Fruit fly (Drosophila melanogaster) whole organism, prepupa: ENCODE measurements around the gene Nuak.

ENCODE experiments used
- Blimp-1 ChIP-seq: fragments of 200-800 bp; sonication (Bioruptor generic); optimal IDR thresholded peaks from 3 replicates; lab custom pipeline; 2017; ENCODE audit warnings: missing biosample characterization, missing genetic modification characterization, mild to moderate bottlenecking, moderate library complexity, missing genetic modification reagents
- CG11294 ChIP-seq: fragments of 200-800 bp; sonication (Bioruptor generic); IDR thresholded peaks from 2 replicates; pipeline ENCODE4 v1.3.6; 2022; ENCODE audit warnings: missing biosample characterization, missing genetic modification characterization
- CG11762 ChIP-seq: fragments of 200-800 bp; sonication (Bioruptor generic); optimal IDR thresholded peaks from 3 replicates; lab custom pipeline; 2016; ENCODE audit warnings: missing biosample characterization, missing genetic modification characterization; ENCODE audit not compliant: insufficient read depth
- CG11902 ChIP-seq: fragments of 200-800 bp; sonication (Bioruptor generic); optimal IDR thresholded peaks from 3 replicates; lab custom pipeline; 2016; ENCODE audit warnings: missing biosample characterization, missing genetic modification characterization
- CG15336 ChIP-seq: fragments of 200-800 bp; sonication (Bioruptor generic); IDR thresholded peaks from 2 replicates; pipeline ENCODE4 v1.3.6; 2022; ENCODE audit warnings: missing biosample characterization, missing genetic modification characterization
- CG1621 ChIP-seq: fragments of 200-800 bp; sonication (Bioruptor generic); optimal IDR thresholded peaks from 3 replicates; lab custom pipeline; 2018; ENCODE audit warnings: missing biosample characterization, mild to moderate bottlenecking, missing genetic modification characterization
- CG16779 ChIP-seq: fragments of 200-800 bp; sonication (Bioruptor generic); optimal IDR thresholded peaks from 3 replicates; lab custom pipeline; 2017; ENCODE audit warnings: missing biosample characterization, mild to moderate bottlenecking, missing genetic modification characterization
- CG3032 ChIP-seq: fragments of 200-800 bp; optimal IDR thresholded peaks from 2 replicates; lab custom pipeline; 2019; ENCODE audit warnings: missing biosample characterization, mild to moderate bottlenecking, missing genetic modification characterization, moderate library complexity
- CG31627 ChIP-seq: fragments of 200-800 bp; sonication (Bioruptor generic); optimal IDR thresholded peaks from 3 replicates; lab custom pipeline; 2016; ENCODE audit warnings: missing biosample characterization, missing genetic modification characterization
- CG32006 ChIP-seq: fragments of 200-800 bp; sonication (Bioruptor generic); optimal IDR thresholded peaks from 3 replicates; lab custom pipeline; 2017; ENCODE audit warnings: missing biosample characterization, mild to moderate bottlenecking, missing genetic modification characterization
- CG34406 ChIP-seq: fragments of 200-800 bp; sonication (Bioruptor generic); optimal IDR thresholded peaks from 3 replicates; lab custom pipeline; 2016; ENCODE audit warnings: missing biosample characterization, missing genetic modification characterization
- CG3919 ChIP-seq: fragments of 200-800 bp; sonication (Bioruptor generic); optimal IDR thresholded peaks from 3 replicates; lab custom pipeline; 2016; ENCODE audit warnings: missing biosample characterization, missing genetic modification characterization
- CG4318 ChIP-seq: fragments of 200-800 bp; sonication (Bioruptor generic); optimal IDR thresholded peaks from 3 replicates; lab custom pipeline; 2017; ENCODE audit warnings: missing biosample characterization, mild to moderate bottlenecking, missing genetic modification characterization
- CG6163 ChIP-seq: fragments of 200-800 bp; sonication (Bioruptor generic); IDR thresholded peaks from 3 replicates; pipeline ENCODE4 v1.3.6; 2022; ENCODE audit warnings: missing biosample characterization, missing genetic modification characterization
- CG6276 ChIP-seq: fragments of 200-800 bp; sonication (Bioruptor generic); optimal IDR thresholded peaks from 2 replicates; lab custom pipeline; 2017; ENCODE audit warnings: missing biosample characterization, mild to moderate bottlenecking, missing genetic modification characterization
- CG6854 ChIP-seq: fragments of 200-800 bp; sonication (Bioruptor generic); optimal IDR thresholded peaks from 2 replicates; lab custom pipeline; 2017; ENCODE audit warnings: missing biosample characterization, mild to moderate bottlenecking, missing genetic modification characterization
- CG7368 ChIP-seq: fragments of 200-800 bp; sonication (Bioruptor generic); optimal IDR thresholded peaks from 3 replicates; lab custom pipeline; 2016; ENCODE audit warnings: missing biosample characterization, missing genetic modification characterization
- CG8119 ChIP-seq: fragments of 200-800 bp; sonication (Bioruptor generic); IDR thresholded peaks from 3 replicates; pipeline ENCODE4 v1.3.6; 2022; ENCODE audit warnings: missing biosample characterization, missing genetic modification characterization
- Eip75B ChIP-seq: fragments of 200-800 bp; sonication (Bioruptor generic); optimal IDR thresholded peaks from 3 replicates; lab custom pipeline; 2016; ENCODE audit warnings: missing biosample characterization, missing genetic modification characterization
- Eip78C ChIP-seq: fragments of 200-800 bp; sonication (Bioruptor generic); peaks from one replicate; lab custom pipeline; 2016; ENCODE audit warnings: missing biosample characterization, missing genetic modification characterization
- Ets21C ChIP-seq: fragments of 200-800 bp; sonication (Bioruptor generic); optimal IDR thresholded peaks from 3 replicates; lab custom pipeline; 2016; ENCODE audit warnings: missing biosample characterization, missing genetic modification characterization
- Gug ChIP-seq: fragments of 200-800 bp; sonication (Bioruptor generic); IDR thresholded peaks from 2 replicates; pipeline ENCODE4 v1.3.6; 2022; ENCODE audit warnings: missing biosample characterization, missing genetic modification characterization
- Hr38 ChIP-seq: sonication (Bioruptor generic); optimal IDR thresholded peaks from 2 replicates; lab custom pipeline; 2016; ENCODE audit warnings: missing biosample characterization, missing genetic modification characterization
- Hr39 ChIP-seq: fragments of 200-800 bp; sonication (Bioruptor generic); optimal IDR thresholded peaks from 2 replicates; lab custom pipeline; 2016; ENCODE audit warnings: missing biosample characterization, missing genetic modification characterization
- Hr4 ChIP-seq: fragments of 200-800 bp; sonication (Bioruptor generic); optimal IDR thresholded peaks from 3 replicates; lab custom pipeline; 2016; ENCODE audit warnings: missing biosample characterization, missing genetic modification characterization
- Lpt ChIP-seq: fragments of 200-800 bp; sonication (Bioruptor generic); optimal IDR thresholded peaks from 3 replicates; lab custom pipeline; 2016; ENCODE audit warnings: missing biosample characterization, missing genetic modification characterization
- Met ChIP-seq: fragments of 200-800 bp; sonication (Bioruptor generic); optimal IDR thresholded peaks from 3 replicates; lab custom pipeline; 2016; ENCODE audit warnings: missing biosample characterization, missing genetic modification characterization
- OdsH ChIP-seq: fragments of 200-800 bp; sonication (Bioruptor generic); optimal IDR thresholded peaks from 3 replicates; lab custom pipeline; 2016; ENCODE audit warnings: missing biosample characterization, missing genetic modification characterization
- Sox102F ChIP-seq: fragments of 200-800 bp; sonication (Bioruptor generic); optimal IDR thresholded peaks from 2 replicates; lab custom pipeline; 2016; ENCODE audit warnings: missing biosample characterization, mild to moderate bottlenecking, missing genetic modification characterization
- Sox14 ChIP-seq: fragments of 200-800 bp; sonication (Bioruptor generic); optimal IDR thresholded peaks from 3 replicates; lab custom pipeline; 2016; ENCODE audit warnings: missing biosample characterization, missing genetic modification characterization
- Sox15 ChIP-seq: fragments of 200-800 bp; sonication (Bioruptor generic); optimal IDR thresholded peaks from 3 replicates; lab custom pipeline; 2016; ENCODE audit warnings: missing biosample characterization, missing genetic modification characterization
- achi ChIP-seq: fragments of 200-800 bp; sonication (Bioruptor generic); optimal IDR thresholded peaks from 3 replicates; lab custom pipeline; 2016; ENCODE audit warnings: missing biosample characterization, missing genetic modification characterization
- acj6 ChIP-seq: fragments of 200-800 bp; sonication (Bioruptor generic); optimal IDR thresholded peaks from 3 replicates; lab custom pipeline; 2016; ENCODE audit warnings: missing biosample characterization, missing genetic modification characterization
- dsx ChIP-seq: fragments of 200-800 bp; optimal IDR thresholded peaks from 3 replicates; lab custom pipeline; 2019; ENCODE audit warnings: missing biosample characterization, mild to moderate bottlenecking, missing genetic modification characterization, moderate library complexity; ENCODE audit not compliant: poor library complexity, severe bottlenecking
- eg ChIP-seq: fragments of 200-800 bp; sonication (Bioruptor generic); IDR thresholded peaks from 3 replicates; pipeline ENCODE4 v1.3.6; 2022; ENCODE audit warnings: missing biosample characterization, missing genetic modification characterization
- esn ChIP-seq: fragments of 200-800 bp; sonication (Bioruptor generic); optimal IDR thresholded peaks from 2 replicates; lab custom pipeline; 2016; ENCODE audit warnings: missing biosample characterization, mild to moderate bottlenecking, missing genetic modification characterization, moderate library complexity
- fd59A ChIP-seq: fragments of 200-800 bp; sonication (Bioruptor generic); optimal IDR thresholded peaks from 2 replicates; lab custom pipeline; 2017; ENCODE audit warnings: missing biosample characterization, mild to moderate bottlenecking, missing genetic modification characterization, missing genetic modification reagents
- fkh ChIP-seq: fragments of 200-800 bp; sonication (Bioruptor generic); optimal IDR thresholded peaks from 3 replicates; lab custom pipeline; 2017; ENCODE audit warnings: missing biosample characterization, mild to moderate bottlenecking, missing genetic modification characterization, moderate library complexity
- net ChIP-seq: fragments of 200-800 bp; sonication (Bioruptor generic); optimal IDR thresholded peaks from 3 replicates; lab custom pipeline; 2016; ENCODE audit warnings: missing biosample characterization, missing genetic modification characterization
- pdm3 ChIP-seq: fragments of 200-800 bp; sonication (Bioruptor generic); optimal IDR thresholded peaks from 3 replicates; lab custom pipeline; 2016; ENCODE audit warnings: missing biosample characterization, missing genetic modification characterization
- salr ChIP-seq, 2 experiments: fragments of 200-800 bp; sonication (Bioruptor generic); optimal IDR thresholded peaks; 3 replicates each; lab custom pipeline; 2016 to 2018; ENCODE audit warnings: missing biosample characterization in 2 of 2, missing genetic modification characterization in 2 of 2, mild to moderate bottlenecking in 1 of 2
- svp ChIP-seq: fragments of 200-800 bp; sonication (Bioruptor generic); peaks from one replicate; lab custom pipeline; 2016; ENCODE audit warnings: missing biosample characterization, missing genetic modification characterization
- topi ChIP-seq: fragments of 200-800 bp; sonication (Bioruptor generic); optimal IDR thresholded peaks from 3 replicates; lab custom pipeline; 2016; ENCODE audit warnings: missing biosample characterization, missing genetic modification characterization
- vri ChIP-seq: fragments of 200-800 bp; sonication (Bioruptor generic); optimal IDR thresholded peaks from 3 replicates; lab custom pipeline; 2016; ENCODE audit warnings: missing biosample characterization, mild to moderate bottlenecking, missing genetic modification characterization

The Nuak gene

DNA sequence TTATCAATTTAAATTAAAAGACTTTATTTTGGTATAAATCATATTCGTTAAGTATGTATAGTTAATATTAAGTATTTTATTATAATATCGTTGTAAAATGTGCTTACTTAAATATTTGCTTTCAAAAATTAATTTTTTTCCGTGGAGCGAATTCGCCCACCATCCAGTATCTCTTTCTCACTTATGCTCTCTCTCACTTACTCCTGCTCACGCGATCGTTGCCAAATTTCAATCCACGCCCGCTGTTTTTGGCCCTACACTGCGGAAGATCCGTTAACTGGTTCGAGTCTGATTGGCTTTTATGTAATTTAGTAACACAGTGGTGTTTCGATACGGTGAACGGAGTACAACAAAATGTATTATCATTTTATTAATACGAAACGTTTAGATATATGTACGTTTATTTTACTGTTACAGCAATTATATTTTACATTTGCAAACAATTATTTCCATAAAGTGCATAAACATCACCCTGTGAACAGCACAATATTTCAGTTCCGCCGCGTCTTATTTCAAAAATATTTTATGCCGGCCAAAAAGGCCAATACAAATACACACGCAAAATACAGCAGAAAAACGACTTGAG lies 1.5 kb downstream of the Nuak start (continued):
- TF ChIP-seq net (GFP tag; lab: Kevin White, UChicago), result peak; percentile 62
- TF ChIP-seq Eip78C (GFP tag; lab: Kevin White, UChicago), result peak; percentile 90
- peak; percentile 51 for TF ChIP-seq CG6854 (GFP tag; lab: Kevin White, UChicago)
- TF ChIP-seq Sox15 (GFP tag; lab: Kevin White, UChicago), result peak; percentile 19
- TF ChIP-seq CG1621 (tag; lab: Kevin White, UChicago), result peak; percentile 15
- peak; percentile 4 for TF ChIP-seq dsx (GFP tag; lab: Kevin White, UChicago)
- peak; percentile 76 for TF ChIP-seq acj6 (GFP tag; lab: Kevin White, UChicago)
- peak; percentile 43 for TF ChIP-seq Ets21C
- peak; percentile 65 for TF ChIP-seq CG32006 (GFP tag; lab: Kevin White, UChicago)
- peak in 1 of 2 experiments; percentile 24 for TF ChIP-seq salr (GFP tag; optimal IDR thresholded peaks at IDR 0.05; lab: Kevin White, UChicago)
- TF ChIP-seq Sox102F (GFP tag; lab: Kevin White, UChicago), result peak; percentile 74
- TF ChIP-seq CG6276, result peak; percentile 46
- TF ChIP-seq Gug (GFP tag; lab: Robert Waterston, UW), result peak; percentile 47
- peak; percentile 80 for TF ChIP-seq esn (GFP tag; lab: Kevin White, UChicago)
- peak; percentile 78 for TF ChIP-seq eg
- TF ChIP-seq Hr39 (GFP tag; lab: Kevin White, UChicago), result peak; percentile 78
- peak; percentile 71 for TF ChIP-seq achi (GFP tag; lab: Kevin White, UChicago)

DNA sequence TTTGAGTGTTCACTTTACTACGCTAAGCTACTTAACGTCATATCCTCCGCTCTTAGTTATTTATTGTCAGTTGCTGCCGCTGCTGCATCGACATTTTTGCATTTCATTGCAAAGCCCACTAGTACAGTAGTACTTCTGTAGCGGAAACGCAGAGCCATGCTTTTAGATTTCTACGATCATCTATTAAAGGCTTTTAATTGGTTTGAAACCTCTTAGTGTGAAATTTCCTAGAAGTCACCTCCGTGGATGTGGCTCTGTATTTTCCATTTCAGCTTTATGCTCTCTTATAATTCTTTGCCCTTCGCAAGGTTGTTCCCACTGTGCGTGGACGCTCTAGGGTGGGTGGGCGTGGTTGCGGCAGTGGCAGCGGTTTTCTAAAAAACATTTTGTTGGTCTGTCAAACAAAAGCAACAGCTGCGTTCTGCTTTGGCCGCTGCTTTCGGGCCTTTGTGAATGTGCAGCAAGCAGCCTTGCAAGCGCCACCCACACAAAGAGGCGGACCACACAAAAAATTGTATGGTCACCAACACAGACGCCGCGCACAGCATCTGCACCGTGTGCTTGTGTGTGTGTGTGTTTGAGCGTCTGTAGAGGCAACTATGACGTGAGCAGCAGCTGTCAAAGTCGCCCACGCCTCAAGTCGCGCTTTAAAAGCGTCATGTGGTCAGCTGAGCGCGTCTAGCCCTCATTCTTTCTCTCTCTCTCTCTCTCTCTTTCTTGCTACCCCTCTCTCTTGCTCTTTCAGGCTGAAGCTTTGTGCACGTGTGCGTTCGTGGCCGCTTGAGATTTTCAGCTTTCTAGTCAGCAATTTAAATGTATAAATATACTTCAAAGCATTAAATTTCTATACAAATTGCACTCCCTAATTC lies 2.8 kb downstream of the Nuak start:
- TF ChIP-seq pdm3 (GFP tag; lab: Kevin White, UChicago) (no peak), CG34406 (GFP tag; lab: Kevin White, UChicago) (no peak), CG7368 (GFP tag; lab: Kevin White, UChicago) (no peak), CG8119 (peak; percentile 29; the same call in 1 of the 3 replicates), salr (GFP tag; optimal IDR thresholded peaks at IDR 0.05; lab: Kevin White, UChicago) (no peak), Hr38 (GFP tag; lab: Kevin White, UChicago) (no peak), CG11294 (GFP tag; lab: Robert Waterston, UW) (peak; percentile 25; the same call in 1 of the 2 replicates), Eip78C (GFP tag; lab: Kevin White, UChicago) (peak; percentile 37), CG32006 (GFP tag; lab: Kevin White, UChicago) (peak; percentile 49), net (GFP tag; lab: Kevin White, UChicago) (peak; percentile 25), CG6163 (GFP tag; lab: Robert Waterston, UW) (peak; percentile 42; the same call in 2 of the 3 replicates), CG3032 (no peak), Met (GFP tag; lab: Kevin White, UChicago) (no peak), Lpt (GFP tag; lab: Kevin White, UChicago) (no peak), CG16779 (no peak), eg (no peak; the same call in 2 of the 3 replicates), fkh (GFP tag; lab: Kevin White, UChicago) (no peak), topi (GFP tag; lab: Kevin White, UChicago) (no peak), svp (GFP tag; lab: Kevin White, UChicago) (peak; percentile 60), Blimp-1 (GFP tag; lab: Kevin White, UChicago) (no peak), Hr39 (GFP tag; lab: Kevin White, UChicago) (peak; percentile 1), CG15336 (GFP tag; lab: Robert Waterston, UW) (0 out of 2 replicates have a peak, but pooled peaks have one; percentile 18), CG11902 (no peak), CG4318 (GFP tag; lab: Kevin White, UChicago) (no peak), CG31627 (GFP tag; lab: Kevin White, UChicago) (peak; percentile 17), Sox14 (GFP tag; lab: Kevin White, UChicago) (peak; percentile 0), Hr4 (GFP tag; lab: Kevin White, UChicago) (peak; percentile 35), fd59A (GFP tag; lab: Kevin White, UChicago) (no peak), CG3919 (no peak), Sox102F (GFP tag; lab: Kevin White, UChicago) (no peak), CG11762 (GFP tag; lab: Kevin White, UChicago) (no peak), Eip75B (GFP tag; lab: Kevin White, UChicago) (peak; percentile 8), OdsH (GFP tag; lab: Kevin White, UChicago) (peak; percentile 22), vri (GFP tag; lab: Kevin White, UChicago) (no peak)
